Fruit fly (Drosophila melanogaster): ENCODE data around the gene Imp.

The Imp gene

DNA sequence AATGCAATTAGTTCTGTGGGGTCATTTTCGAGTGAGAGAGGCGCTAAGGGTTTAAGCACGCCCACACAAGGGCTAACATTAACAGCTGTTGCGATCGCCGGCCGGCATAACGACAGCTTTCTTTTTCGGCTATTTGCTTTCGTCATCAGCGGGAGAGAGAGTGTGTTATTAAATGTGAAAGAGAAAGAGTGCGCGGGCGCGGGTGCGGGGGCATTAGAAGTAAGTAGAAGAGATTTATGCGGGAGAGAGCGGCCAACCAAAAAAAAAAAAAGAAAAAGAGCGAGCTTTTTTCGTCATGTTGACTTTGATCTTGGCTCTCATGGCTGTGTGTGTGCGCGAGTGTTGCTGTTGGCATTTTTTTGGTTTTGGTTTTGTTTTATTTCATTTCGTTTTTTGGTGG is 10.0 kb downstream of the Imp start (continued):
- TF ChIP-seq NfI (GFP tag; optimal IDR thresholded peaks at IDR 0.05) = no peak
- TF ChIP-seq lab (GFP tag; optimal IDR thresholded peaks at IDR 0.05) = peak; percentile 12
- peak; percentile 96 for TF ChIP-seq crol (GFP tag; IDR thresholded peaks at IDR 0.05)
- no peak for TF ChIP-seq CG15073 (GFP tag; optimal IDR thresholded peaks at IDR 0.05)
- peak; percentile 3 for TF ChIP-seq yki (optimal IDR thresholded peaks at IDR 0.05)
- TF ChIP-seq CG6654 (GFP tag; optimal IDR thresholded peaks at IDR 0.05) = no peak
- peak; percentile 47 for TF ChIP-seq CG12769 (tag; optimal IDR thresholded peaks at IDR 0.05)
- TF ChIP-seq pfk (GFP tag; optimal IDR thresholded peaks at IDR 0.05) = no peak
- TF ChIP-seq CG8765 (GFP tag; IDR thresholded peaks at IDR 0.05) = no peak
- TF ChIP-seq CG7786 (GFP tag; optimal IDR thresholded peaks at IDR 0.05) = no peak
- no peak for TF ChIP-seq CG17186 (GFP tag; optimal IDR thresholded peaks at IDR 0.05)
- TF ChIP-seq maf-S (GFP tag; optimal IDR thresholded peaks at IDR 0.05) = no peak
- no peak for TF ChIP-seq C15 (GFP tag; IDR thresholded peaks at IDR 0.05)
- no peak for TF ChIP-seq ftz-f1 (GFP tag; optimal IDR thresholded peaks at IDR 0.05)
- TF ChIP-seq CG34224 (GFP tag; IDR thresholded peaks at IDR 0.05; ENCODE audit: partially characterized antibody) = peak; percentile 14; the same call in 1 of the 3 replicates
- no peak for TF ChIP-seq CG33557 (GFP tag; optimal IDR thresholded peaks at IDR 0.05)
- peak; percentile 7 for TF ChIP-seq ash1 (GFP tag; optimal IDR thresholded peaks at IDR 0.05)
- TF ChIP-seq sug (tag; optimal IDR thresholded peaks at IDR 0.05) = peak; percentile 26
- no peak for TF ChIP-seq ttk (GFP tag; IDR thresholded peaks at IDR 0.05)
- TF ChIP-seq CG10147 (GFP tag; optimal IDR thresholded peaks at IDR 0.05) = no peak
- peak; percentile 80 to 87 for TF ChIP-seq Trl (optimal IDR thresholded peaks at IDR 0.05)
- peak; percentile 6 for TF ChIP-seq Trl (GFP tag; optimal IDR thresholded peaks at IDR 0.05)
- no peak for TF ChIP-seq toy (GFP tag; IDR thresholded peaks at IDR 0.05)
- TF ChIP-seq Ravus (GFP tag; IDR thresholded peaks at IDR 0.05) = no peak
- TF ChIP-seq CG12299 (tag; optimal IDR thresholded peaks at IDR 0.05) = no peak
- no peak for TF ChIP-seq Dll (GFP tag; IDR thresholded peaks at IDR 0.05; ENCODE audit: partially characterized antibody)
- TF ChIP-seq CG34376 (GFP tag; optimal IDR thresholded peaks at IDR 0.05) = peak; percentile 29
- TF ChIP-seq tgo (GFP tag; IDR thresholded peaks at IDR 0.05) = no peak
- no peak for TF ChIP-seq CG11398 (GFP tag; optimal IDR thresholded peaks at IDR 0.05)
- TF ChIP-seq CG9817 (tag; optimal IDR thresholded peaks at IDR 0.05) = no peak
- no peak for TF ChIP-seq Gug (GFP tag; IDR thresholded peaks at IDR 0.05)
- no peak for TF ChIP-seq dan (GFP tag; IDR thresholded peaks at IDR 0.05)
- no peak for TF ChIP-seq dmrt11E (tag; optimal IDR thresholded peaks at IDR 0.05)
- no peak for TF ChIP-seq Dip3 (GFP tag; optimal IDR thresholded peaks at IDR 0.05)
- no peak for TF ChIP-seq gem (tag; optimal IDR thresholded peaks at IDR 0.05)
- TF ChIP-seq CG14050 (GFP tag; IDR thresholded peaks at IDR 0.05) = no peak
- no peak for TF ChIP-seq Lpt (GFP tag; optimal IDR thresholded peaks at IDR 0.05)
- TF ChIP-seq Deaf1 (tag; optimal IDR thresholded peaks at IDR 0.05) = peak; percentile 62
- no peak for TF ChIP-seq HmgZ (tag; optimal IDR thresholded peaks at IDR 0.05)
- TF ChIP-seq CG6813 (GFP tag; optimal IDR thresholded peaks at IDR 0.05) = no peak
- TF ChIP-seq Hand (GFP tag; optimal IDR thresholded peaks at IDR 0.05) = no peak
- TF ChIP-seq PHDP (tag; optimal IDR thresholded peaks at IDR 0.05) = no peak
- TF ChIP-seq sob (GFP tag; IDR thresholded peaks at IDR 0.05) = no peak
- TF ChIP-seq CG30403 (GFP tag; optimal IDR thresholded peaks at IDR 0.05) = no peak
- TF ChIP-seq lilli (GFP tag; optimal IDR thresholded peaks at IDR 0.05) = no peak
- no peak for TF ChIP-seq CG11456 (GFP tag; IDR thresholded peaks at IDR 0.05)
- TF ChIP-seq HHEX (GFP tag; optimal IDR thresholded peaks at IDR 0.05) = no peak
- no peak for TF ChIP-seq inv (GFP tag; IDR thresholded peaks at IDR 0.05; ENCODE audit: partially characterized antibody)
- TF ChIP-seq CG32772 (GFP tag; IDR thresholded peaks at IDR 0.05) = peak; percentile 30; the same call in 1 of the 2 replicates
- no peak for TF ChIP-seq tx (GFP tag; optimal IDR thresholded peaks at IDR 0.05)
- no peak for TF ChIP-seq Kr (GFP tag; optimal IDR thresholded peaks at IDR 0.05)
- no peak for TF ChIP-seq slp2 (GFP tag; optimal IDR thresholded peaks at IDR 0.05)
- TF ChIP-seq grn (GFP tag; optimal IDR thresholded peaks at IDR 0.05) = no peak
